Worm (Caenorhabditis elegans) whole organism, mixed stage, embryonic: Measurements from ENCODE around the gene morc-1.

Experiments used
- M03D4.4 ChIP-seq: sonication (generic microtip); optimal IDR thresholded peaks from 2 replicates; lab custom pipeline; 2017; ENCODE audit warnings: mild to moderate bottlenecking, missing genetic modification characterization, missing compliant biosample characterization
- blmp-1 ChIP-seq: fragments of 150-350 bp; optimal IDR thresholded peaks from 2 replicates; lab custom pipeline; 2014; ENCODE audit warnings: missing biosample characterization, missing genetic modification characterization
- elt-1 ChIP-seq: sonication (generic microtip); optimal IDR thresholded peaks from 2 replicates; lab custom pipeline; 2017; ENCODE audit warnings: missing genetic modification characterization, mild to moderate bottlenecking, missing compliant biosample characterization, antibody characterized with exemption, moderate library complexity, borderline replicate concordance; ENCODE audit not compliant: insufficient read depth
- lsy-2 ChIP-seq: fragments of 150-350 bp; optimal IDR thresholded peaks from 2 replicates; lab custom pipeline; 2014; ENCODE audit warnings: missing biosample characterization, missing genetic modification characterization
- mep-1 ChIP-seq: fragments of 150-350 bp; optimal IDR thresholded peaks from 2 replicates; lab custom pipeline; 2017; ENCODE audit warnings: missing biosample characterization, missing genetic modification reagents, missing genetic modification characterization, inconsistent platforms
- nhr-76 ChIP-seq: sonication (generic microtip); optimal IDR thresholded peaks from 2 replicates; lab custom pipeline; 2017; ENCODE audit warnings: missing biosample characterization, missing genetic modification characterization
- pha-4 ChIP-seq: fragments of 150-350 bp; optimal IDR thresholded peaks from 2 replicates; lab custom pipeline; 2018; ENCODE audit warnings: missing biosample characterization, missing genetic modification reagents, missing genetic modification characterization
- snpc-4 ChIP-seq: fragments of 150-350 bp; optimal IDR thresholded peaks from 2 replicates; lab custom pipeline; 2014; ENCODE audit warnings: missing biosample characterization, missing genetic modification characterization
- unc-39 ChIP-seq: fragments of 150-350 bp; optimal IDR thresholded peaks from 2 replicates; lab custom pipeline; 2014; ENCODE audit warnings: missing biosample characterization, missing genetic modification characterization
- zip-8 ChIP-seq: fragments of 150-350 bp; optimal IDR thresholded peaks from 2 replicates; lab custom pipeline; 2014; ENCODE audit warnings: missing biosample characterization, missing genetic modification characterization

DNA sequence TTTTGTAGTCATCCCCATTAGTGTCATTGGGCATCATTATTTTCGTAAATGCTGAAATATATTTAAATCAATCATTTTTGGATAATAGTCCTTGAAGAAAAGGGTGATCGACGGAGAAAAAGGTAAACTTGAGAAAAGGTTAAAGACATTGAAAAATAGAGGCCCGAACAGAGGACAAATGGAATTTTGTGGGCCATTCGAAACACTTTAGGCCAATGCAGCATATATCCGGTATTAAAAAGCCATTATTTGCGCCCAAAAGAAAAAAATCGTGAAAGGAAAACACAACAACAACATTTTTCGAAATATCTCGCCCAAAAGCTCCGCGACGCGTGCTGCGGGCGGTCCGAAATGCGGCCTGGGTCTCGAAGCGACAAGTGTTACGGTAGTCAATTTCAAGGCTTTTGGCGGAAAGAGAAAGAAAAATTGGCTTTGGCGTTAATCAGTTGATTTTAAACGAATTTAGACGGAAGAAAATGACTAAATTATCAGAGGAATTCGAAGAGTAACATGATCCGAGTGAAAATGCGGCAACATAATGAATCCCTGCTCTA is at the start of gene morc-1:
- TF ChIP-seq nhr-76 (tag; lab: Kevin White, UChicago), result no peak
- TF ChIP-seq blmp-1 (tag; lab: Kevin White, UChicago), result no peak
- TF ChIP-seq snpc-4, result no peak
- no peak for TF ChIP-seq unc-39 (tag; lab: Kevin White, UChicago)
- no peak for TF ChIP-seq M03D4.4 (tag; lab: Kevin White, UChicago)
- no peak for TF ChIP-seq zip-8 (tag; lab: Kevin White, UChicago)
- TF ChIP-seq lsy-2, result no peak
- no peak for TF ChIP-seq pha-4 (tag; lab: Kevin White, UChicago)
- no peak for TF ChIP-seq elt-1 (tag; lab: Kevin White, UChicago)
- no peak for TF ChIP-seq mep-1 (tag; lab: Kevin White, UChicago)
